Worm (Caenorhabditis elegans) whole organism, late embryonic: Measurements from ENCODE around the gene gpx-2.

ENCODE experiments used
- F13H6.1 ChIP-seq: sonication (generic microtip); optimal IDR thresholded peaks from 2 replicates; lab custom pipeline; 2016; ENCODE audit warnings: missing genetic modification characterization, missing compliant biosample characterization
- Y22D7AL.16 ChIP-seq: sonication (generic microtip); optimal IDR thresholded peaks from 2 replicates; lab custom pipeline; 2016; ENCODE audit warnings: missing genetic modification characterization, missing compliant biosample characterization
- ama-1 ChIP-seq: fragments of 150-350 bp; optimal IDR thresholded peaks from 2 replicates; lab custom pipeline; 2014
- ceh-14 ChIP-seq: sonication (generic microtip); optimal IDR thresholded peaks from 2 replicates; lab custom pipeline; 2016; ENCODE audit warnings: missing genotype, missing genetic modification characterization, missing compliant biosample characterization
- ceh-18 ChIP-seq: sonication (generic microtip); optimal IDR thresholded peaks from 2 replicates; lab custom pipeline; 2016; ENCODE audit warnings: missing genetic modification characterization, missing compliant biosample characterization
- ceh-22 ChIP-seq: sonication (generic microtip); optimal IDR thresholded peaks from 2 replicates; lab custom pipeline; 2017; ENCODE audit warnings: missing biosample characterization, missing genetic modification characterization
- ceh-24 ChIP-seq: sonication (generic microtip); optimal IDR thresholded peaks from 2 replicates; lab custom pipeline; 2016; ENCODE audit warnings: mild to moderate bottlenecking, missing genetic modification characterization, missing compliant biosample characterization
- ceh-30 ChIP-seq: fragments of 150-350 bp; optimal IDR thresholded peaks from 2 replicates; lab custom pipeline; 2014; ENCODE audit warnings: missing biosample characterization, missing genetic modification characterization
- ceh-34 ChIP-seq: sonication (generic microtip); optimal IDR thresholded peaks from 2 replicates; lab custom pipeline; 2016; ENCODE audit warnings: mild to moderate bottlenecking, missing genetic modification characterization, missing compliant biosample characterization
- ceh-45 ChIP-seq: fragments of 200-800 bp; sonication (Bioruptor generic); IDR thresholded peaks from 2 replicates; pipeline ENCODE4 v1.3.6; 2022; ENCODE audit warnings: missing genetic modification reagents, missing genetic modification characterization, missing compliant biosample characterization
- ceh-48 ChIP-seq: sonication (generic microtip); optimal IDR thresholded peaks from 2 replicates; lab custom pipeline; 2016; ENCODE audit warnings: missing genetic modification characterization, inconsistent platforms, missing compliant biosample characterization
- ceh-9 ChIP-seq: sonication (generic microtip); optimal IDR thresholded peaks from 2 replicates; lab custom pipeline; 2016; ENCODE audit warnings: mild to moderate bottlenecking, missing genetic modification characterization, inconsistent platforms, missing compliant biosample characterization
- che-1 ChIP-seq: sonication (generic microtip); optimal IDR thresholded peaks from 2 replicates; lab custom pipeline; 2016; ENCODE audit warnings: mild to moderate bottlenecking, missing genetic modification characterization, missing compliant biosample characterization
- dmd-4 ChIP-seq: sonication (generic microtip); optimal IDR thresholded peaks from 2 replicates; lab custom pipeline; 2016; ENCODE audit warnings: borderline replicate concordance, missing genetic modification characterization, missing compliant biosample characterization
- elt-2 ChIP-seq: sonication (generic microtip); optimal IDR thresholded peaks from 2 replicates; lab custom pipeline; 2016; ENCODE audit warnings: missing genetic modification reagents, missing genetic modification characterization, missing compliant biosample characterization
- ets-4 ChIP-seq: sonication (generic microtip); optimal IDR thresholded peaks from 2 replicates; lab custom pipeline; 2016; ENCODE audit warnings: missing genetic modification characterization, missing compliant biosample characterization
- eyg-1 ChIP-seq: sonication (generic microtip); optimal IDR thresholded peaks from 2 replicates; lab custom pipeline; 2016; ENCODE audit warnings: missing genotype, missing genetic modification characterization, missing compliant biosample characterization
- fax-1 ChIP-seq: sonication (generic microtip); optimal IDR thresholded peaks from 2 replicates; lab custom pipeline; 2016; ENCODE audit warnings: missing genotype, missing genetic modification characterization, missing compliant biosample characterization
- fkh-6 ChIP-seq: sonication (generic microtip); optimal IDR thresholded peaks from 2 replicates; lab custom pipeline; 2016; ENCODE audit warnings: missing genetic modification characterization, missing compliant biosample characterization
- hlh-6 ChIP-seq: sonication (generic microtip); optimal IDR thresholded peaks from 2 replicates; lab custom pipeline; 2016; ENCODE audit warnings: missing genotype, missing genetic modification characterization, missing compliant biosample characterization
- lim-6 ChIP-seq: sonication (generic microtip); optimal IDR thresholded peaks from 2 replicates; lab custom pipeline; 2016; ENCODE audit warnings: missing genetic modification characterization, missing compliant biosample characterization
- madf-2 ChIP-seq: sonication (generic microtip); optimal IDR thresholded peaks from 2 replicates; lab custom pipeline; 2017; ENCODE audit warnings: missing genetic modification characterization, missing compliant biosample characterization
- nfya-1 ChIP-seq: sonication (generic microtip); optimal IDR thresholded peaks from 2 replicates; lab custom pipeline; 2017; ENCODE audit warnings: missing genetic modification characterization, mild to moderate bottlenecking, missing compliant biosample characterization, antibody characterized with exemption, moderate library complexity
- nhr-11 ChIP-seq: fragments of 150-350 bp; optimal IDR thresholded peaks from 2 replicates; lab custom pipeline; 2014; ENCODE audit warnings: missing biosample characterization, missing genetic modification characterization
- nhr-232 ChIP-seq: sonication (generic microtip); optimal IDR thresholded peaks from 2 replicates; lab custom pipeline; 2016; ENCODE audit warnings: missing genetic modification characterization, missing compliant biosample characterization
- npax-4 ChIP-seq: sonication (generic microtip); optimal IDR thresholded peaks from 2 replicates; lab custom pipeline; 2016; ENCODE audit warnings: missing genetic modification characterization, missing compliant biosample characterization
- odd-2 ChIP-seq: sonication (generic microtip); optimal IDR thresholded peaks from 2 replicates; lab custom pipeline; 2017; ENCODE audit warnings: antibody characterized with exemption, mild to moderate bottlenecking, missing genetic modification characterization, missing compliant biosample characterization
- pat-9 ChIP-seq: fragments of 200-800 bp; sonication (Bioruptor generic); optimal IDR thresholded peaks from 2 replicates; lab custom pipeline; 2018; ENCODE audit warnings: mild to moderate bottlenecking, missing genetic modification characterization, moderate library complexity, missing compliant biosample characterization
- pax-1 ChIP-seq: fragments of 150-350 bp; optimal IDR thresholded peaks from 2 replicates; lab custom pipeline; 2014; ENCODE audit warnings: missing biosample characterization, missing genetic modification characterization
- pha-4 ChIP-seq: fragments of 150-350 bp; optimal IDR thresholded peaks from 2 replicates; lab custom pipeline; 2018; ENCODE audit warnings: missing biosample characterization, missing genetic modification reagents, missing genetic modification characterization
- pros-1 ChIP-seq: fragments of 150-350 bp; optimal IDR thresholded peaks from 2 replicates; lab custom pipeline; 2014; ENCODE audit warnings: missing biosample characterization, missing genetic modification reagents, missing genetic modification characterization
- sox-4 ChIP-seq: sonication (generic microtip); optimal IDR thresholded peaks from 2 replicates; lab custom pipeline; 2017; ENCODE audit warnings: mild to moderate bottlenecking, missing genetic modification characterization, inconsistent platforms, missing compliant biosample characterization
- syd-9 ChIP-seq: sonication (generic microtip); optimal IDR thresholded peaks from 2 replicates; lab custom pipeline; 2016; ENCODE audit warnings: mild to moderate bottlenecking, missing genetic modification characterization, moderate library complexity, missing compliant biosample characterization
- tbx-7 ChIP-seq: sonication (generic microtip); optimal IDR thresholded peaks from 2 replicates; lab custom pipeline; 2016; ENCODE audit warnings: missing genotype, missing genetic modification characterization, missing compliant biosample characterization
- unc-3 ChIP-seq, 2 experiments: fragments of 200-800 bp in 1 of 2; sonication (Bioruptor generic) in 1 of 2; sonication (generic microtip) in 1 of 2; conservative IDR thresholded peaks in 1 of 2; optimal IDR thresholded peaks in 1 of 2; 2 replicates each; pipeline versions ENCODE4 v1.3.6 to Lab custom; 2016 to 2022; ENCODE audit warnings: missing compliant biosample characterization in 2 of 2, missing genetic modification characterization in 2 of 2, missing genetic modification reagents in 1 of 2
- unc-55 ChIP-seq: sonication (generic microtip); optimal IDR thresholded peaks from 2 replicates; lab custom pipeline; 2017; ENCODE audit warnings: missing biosample characterization, missing genetic modification reagents, missing genetic modification characterization

Gene gpx-2

DNA sequence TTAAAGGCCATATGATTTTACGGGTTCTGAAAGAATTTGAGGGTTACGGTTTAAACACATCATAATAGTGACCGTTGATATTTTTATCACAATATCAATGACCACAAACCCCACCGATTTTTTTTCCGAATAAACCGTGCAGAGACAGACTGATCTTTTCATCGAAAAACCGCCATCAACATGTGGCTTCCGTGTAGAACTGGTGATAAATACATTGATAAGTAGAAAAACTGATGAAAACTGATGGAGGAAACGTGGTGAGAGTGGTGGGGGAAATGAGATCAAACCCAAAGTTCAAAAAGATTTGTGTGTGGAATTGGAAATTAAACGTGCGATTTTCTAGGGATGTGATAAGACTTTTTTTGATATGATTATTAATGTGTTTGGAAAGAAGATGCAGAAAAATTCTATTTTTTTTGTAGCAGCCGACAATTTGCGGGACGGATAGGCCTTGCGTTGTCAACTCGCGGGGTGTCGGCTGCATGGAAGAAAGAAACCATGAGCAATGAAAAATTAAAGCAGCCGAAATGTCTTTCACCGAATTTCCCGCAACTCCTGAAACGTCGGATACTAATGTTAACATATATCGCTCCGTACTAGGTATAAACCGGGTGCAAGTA, 27.9 kb upstream of the gpx-2 start:
- TF ChIP-seq pha-4 (no peak), ceh-24 (tag; lab: Kevin White, UChicago) (no peak), syd-9 (no peak), odd-2 (no peak), elt-2 (tag; lab: Kevin White, UChicago) (no peak), unc-3 (GFP tag; conservative IDR thresholded peaks at IDR 0.05; lab: Robert Waterston, UW) (no peak), unc-3 (tag; optimal IDR thresholded peaks at IDR 0.05; lab: Kevin White, UChicago) (no peak), tbx-7 (tag; lab: Kevin White, UChicago) (no peak), ceh-14 (tag; lab: Kevin White, UChicago) (no peak), ceh-18 (no peak), pros-1 (no peak), fax-1 (tag; lab: Kevin White, UChicago) (no peak), madf-2 (tag; lab: Kevin White, UChicago) (no peak), pax-1 (tag; lab: Kevin White, UChicago) (no peak)

DNA sequence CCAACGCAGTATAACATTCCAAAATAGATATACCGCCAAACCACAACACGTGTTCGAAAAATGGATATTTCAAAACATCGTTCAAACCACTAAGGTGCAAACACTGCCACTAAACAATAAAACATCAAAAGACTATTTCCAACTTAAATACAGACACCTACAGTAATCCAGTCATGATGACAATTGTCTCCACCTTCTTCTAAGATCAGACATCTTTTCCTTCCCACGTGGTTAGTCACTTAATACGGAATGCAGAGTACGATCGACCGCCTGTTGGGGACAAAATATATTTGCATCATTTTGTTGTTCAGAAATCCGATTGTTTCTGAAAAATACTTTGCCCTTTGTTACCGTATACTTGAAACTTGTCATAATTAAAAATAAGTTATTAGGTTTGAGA, 25.3 kb upstream of the gpx-2 start:
- TF ChIP-seq ceh-45 (GFP tag; lab: Robert Waterston, UW) (no peak), dmd-4 (tag; lab: Kevin White, UChicago) (no peak), hlh-6 (no peak), npax-4 (tag; lab: Kevin White, UChicago) (no peak), fkh-6 (tag; lab: Kevin White, UChicago) (no peak), ceh-48 (no peak), pha-4 (no peak), ceh-34 (tag; lab: Kevin White, UChicago) (no peak), tbx-7 (tag; lab: Kevin White, UChicago) (no peak)

DNA sequence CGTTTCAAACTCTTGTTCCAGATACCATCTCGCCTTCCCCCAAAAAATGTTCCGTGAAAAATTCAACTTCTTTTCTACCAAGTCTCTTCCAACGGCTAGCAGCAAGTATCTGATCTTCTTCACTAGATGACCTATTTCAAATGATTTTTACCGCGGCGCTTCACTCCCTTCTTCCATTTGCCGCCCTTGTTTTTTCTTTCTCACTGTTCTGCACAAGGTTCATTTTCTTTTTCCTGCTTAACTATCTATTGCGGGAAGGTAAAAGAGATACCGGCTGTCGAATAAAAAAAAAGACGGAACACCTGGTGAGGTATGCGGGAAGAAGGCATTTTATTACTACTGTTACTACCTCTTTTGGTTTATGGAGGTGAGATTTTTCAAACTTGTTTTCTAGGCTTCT, 23.6 kb upstream of the gpx-2 start, which contains the start of gene cdh-7:
Gene cdh-7, plus strand, starts transcription at position 214 of the 400 bp plus-strand sequence.
- no peak for TF ChIP-seq ceh-24 (tag; lab: Kevin White, UChicago)
- TF ChIP-seq eyg-1 (tag; lab: Kevin White, UChicago), result no peak
- no peak for TF ChIP-seq fax-1 (tag; lab: Kevin White, UChicago)

DNA sequence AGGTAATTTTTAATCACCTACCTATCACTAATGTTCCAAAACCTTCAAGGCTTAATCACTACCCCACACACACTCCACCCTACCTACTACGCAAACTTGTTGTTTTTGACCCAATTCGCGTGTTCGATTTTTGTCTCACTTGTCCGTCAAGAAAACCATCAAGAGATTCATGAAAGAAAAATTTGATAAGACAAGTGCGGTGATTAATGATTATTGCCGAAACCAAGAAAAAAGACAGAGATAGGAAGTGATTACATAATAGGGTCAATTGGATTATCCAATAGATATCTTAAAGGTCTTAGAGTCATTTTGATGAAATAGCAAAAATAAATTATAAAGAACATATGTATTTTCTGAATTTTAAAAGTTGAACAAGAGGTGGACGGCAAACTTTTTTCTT, 22.3 kb upstream of the gpx-2 start:
- TF ChIP-seq pros-1 (no peak), ama-1 (lab: Kevin White, UChicago) (no peak), nhr-232 (tag; lab: Kevin White, UChicago) (no peak), lim-6 (tag; lab: Kevin White, UChicago) (no peak), F13H6.1 (tag; lab: Kevin White, UChicago) (no peak), sox-4 (no peak), nhr-11 (no peak), ceh-22 (no peak), ceh-14 (tag; lab: Kevin White, UChicago) (no peak), che-1 (no peak), Y22D7AL.16 (tag; lab: Kevin White, UChicago) (no peak), eyg-1 (tag; lab: Kevin White, UChicago) (no peak), unc-55 (no peak), nfya-1 (tag; lab: Kevin White, UChicago) (no peak)

DNA sequence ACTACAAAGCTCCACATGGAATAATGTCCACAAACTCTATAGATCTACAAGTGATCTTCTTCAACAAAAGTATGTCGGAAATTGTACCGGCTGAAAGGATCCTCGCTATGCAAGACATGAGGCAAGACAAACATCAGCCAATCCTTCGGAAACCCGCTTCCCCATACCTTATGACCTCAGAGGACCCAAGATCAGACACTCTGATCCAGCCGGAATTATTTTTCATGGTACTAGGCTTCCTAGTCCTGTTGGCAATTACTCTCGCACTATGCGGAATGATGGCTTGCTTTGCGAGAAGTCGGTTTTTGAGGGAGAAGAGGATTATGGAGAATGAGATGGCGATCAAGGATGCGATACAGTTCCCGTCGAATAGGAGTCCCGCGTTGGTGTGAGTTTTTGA, 16.7 kb upstream of the gpx-2 start:
- TF ChIP-seq ceh-45 (GFP tag; lab: Robert Waterston, UW) (no peak), ets-4 (no peak), pat-9 (tag; lab: Kevin White, UChicago) (no peak), ceh-9 (tag; lab: Kevin White, UChicago) (no peak), ceh-30 (tag; lab: Kevin White, UChicago) (no peak), F13H6.1 (tag; lab: Kevin White, UChicago) (no peak), fax-1 (tag; lab: Kevin White, UChicago) (no peak), unc-55 (no peak), unc-3 (GFP tag; conservative IDR thresholded peaks at IDR 0.05; lab: Robert Waterston, UW) (no peak), unc-3 (tag; optimal IDR thresholded peaks at IDR 0.05; lab: Kevin White, UChicago) (no peak), sox-4 (no peak), lim-6 (tag; lab: Kevin White, UChicago) (no peak)
